Fruit fly (Drosophila melanogaster) Kc167 (cell line): ENCODE measurements around the gene CG11034.

Experiments used
- Myc ChIP-seq: fragments of >200 bp; optimal IDR thresholded peaks from 2 replicates; lab custom pipeline; 2017; ENCODE audit warnings: missing external identifiers
- Sin3A ChIP-seq: fragments of >200 bp; optimal IDR thresholded peaks from 2 replicates; lab custom pipeline; 2018; ENCODE audit warnings: missing external identifiers
- h ChIP-seq: fragments of >200 bp; optimal IDR thresholded peaks from 3 replicates; lab custom pipeline; 2018; ENCODE audit warnings: missing external identifiers
- insv ChIP-seq: fragments of >200 bp; optimal IDR thresholded peaks from 3 replicates; lab custom pipeline; 2018; ENCODE audit warnings: missing external identifiers
- psq ChIP-seq: fragments of >200 bp; optimal IDR thresholded peaks from 2 replicates; lab custom pipeline; 2017; ENCODE audit warnings: missing external identifiers
- ttk ChIP-seq: sonication (Bioruptor generic); optimal IDR thresholded peaks from 2 replicates; lab custom pipeline; 2017; ENCODE audit warnings: missing external identifiers

CG11034 gene

dm6 chr2L:5790799-5791526, 14.2 kb upstream of the CG11034 start:
- no peak for TF ChIP-seq insv (lab: Kevin White, UChicago)
- no peak for TF ChIP-seq Myc
- TF ChIP-seq h (lab: Kevin White, UChicago), result no peak
- TF ChIP-seq psq (lab: Kevin White, UChicago), result no peak
- no peak for TF ChIP-seq Sin3A (lab: Kevin White, UChicago)
- no peak for TF ChIP-seq ttk (lab: Kevin White, UChicago)

- TF ChIP-seq Myc (no peak), psq (lab: Kevin White, UChicago) (no peak), ttk (lab: Kevin White, UChicago) (no peak), insv (lab: Kevin White, UChicago) (no peak)
These were observed 12.1 kb upstream of the CG11034 start for dm6 chr2L:5793098-5793497.

- TF ChIP-seq Sin3A (lab: Kevin White, UChicago), result no peak
- no peak for TF ChIP-seq h (lab: Kevin White, UChicago)
- no peak for TF ChIP-seq Myc
- TF ChIP-seq ttk (lab: Kevin White, UChicago), result no peak
- TF ChIP-seq insv (lab: Kevin White, UChicago), result no peak
- TF ChIP-seq psq (lab: Kevin White, UChicago), result no peak
These were observed 10.0 kb upstream of the CG11034 start for dm6 chr2L:5795192-5795591.

dm6 chr2L:5797977-5798376, 7.2 kb upstream of the CG11034 start:
- TF ChIP-seq Myc (no peak), ttk (lab: Kevin White, UChicago) (no peak), insv (lab: Kevin White, UChicago) (no peak), h (lab: Kevin White, UChicago) (no peak), Sin3A (lab: Kevin White, UChicago) (no peak), psq (lab: Kevin White, UChicago) (no peak)

- TF ChIP-seq insv (lab: Kevin White, UChicago) (no peak), h (lab: Kevin White, UChicago) (no peak), Myc (no peak), ttk (lab: Kevin White, UChicago) (no peak), psq (lab: Kevin White, UChicago) (no peak), Sin3A (lab: Kevin White, UChicago) (no peak)
These were observed 6.6 kb upstream of the CG11034 start for dm6 chr2L:5798629-5799028.

- TF ChIP-seq ttk (lab: Kevin White, UChicago), result no peak
- TF ChIP-seq insv (lab: Kevin White, UChicago), result no peak
- TF ChIP-seq h (lab: Kevin White, UChicago), result no peak
- TF ChIP-seq Sin3A (lab: Kevin White, UChicago), result no peak
- TF ChIP-seq psq (lab: Kevin White, UChicago), result no peak
- no peak for TF ChIP-seq Myc
These were observed 5.5 kb upstream of the CG11034 start, which contains the start of gene CG9171 for dm6 chr2L:5799435-5800387. Gene CG9171 (minus strand): TSS chr2L:5800253.

- TF ChIP-seq insv (lab: Kevin White, UChicago) (no peak), h (lab: Kevin White, UChicago) (no peak), Sin3A (lab: Kevin White, UChicago) (no peak), Myc (no peak), psq (lab: Kevin White, UChicago) (no peak), ttk (lab: Kevin White, UChicago) (no peak)
These were observed 4.8 kb upstream of the CG11034 start for dm6 chr2L:5800388-5800748.

- TF ChIP-seq h (lab: Kevin White, UChicago) (no peak), insv (lab: Kevin White, UChicago) (no peak), psq (lab: Kevin White, UChicago) (no peak), ttk (lab: Kevin White, UChicago) (no peak), Myc (no peak), Sin3A (lab: Kevin White, UChicago) (no peak)
These were observed 3.3 kb upstream of the CG11034 start, which contains the start of the genes CG14005 and CG7239 for dm6 chr2L:5801926-5802325. Gene CG14005 (minus strand): TSS chr2L:5801975. Gene CG7239 (plus strand): TSS chr2L:5802220.

- TF ChIP-seq Sin3A (lab: Kevin White, UChicago) (no peak), Myc (no peak), h (lab: Kevin White, UChicago) (no peak), insv (lab: Kevin White, UChicago) (no peak), ttk (lab: Kevin White, UChicago) (no peak), psq (lab: Kevin White, UChicago) (no peak)
These were observed 1.1 kb upstream of the CG11034 start for dm6 chr2L:5804077-5804476.

dm6 chr2L:5811274-5811673, 6.1 kb downstream of the CG11034 start, which contains the start of gene CG43307:
Gene CG43307 (plus strand): TSS chr2L:5811574.
- no peak for TF ChIP-seq Myc
- no peak for TF ChIP-seq psq (lab: Kevin White, UChicago)
- no peak for TF ChIP-seq insv (lab: Kevin White, UChicago)
- no peak for TF ChIP-seq Sin3A (lab: Kevin White, UChicago)
- no peak for TF ChIP-seq h (lab: Kevin White, UChicago)
- no peak for TF ChIP-seq ttk (lab: Kevin White, UChicago)

- no peak for TF ChIP-seq psq (lab: Kevin White, UChicago)
- no peak for TF ChIP-seq h (lab: Kevin White, UChicago)
- TF ChIP-seq Sin3A (lab: Kevin White, UChicago), result no peak
- no peak for TF ChIP-seq insv (lab: Kevin White, UChicago)
These were observed 13.1 kb downstream of the CG11034 start, which contains the start of gene COX6CL for dm6 chr2L:5818343-5818742. Gene COX6CL (minus strand): TSS chr2L:5818443.
